Fruit fly (Drosophila melanogaster): Measurements from ENCODE around the gene Kcmf1.
A peak's percentile ranks its signal among the peaks of the same experiment; 100 is the strongest.

Gene Kcmf1

dm6 chr3R:8979850-8980775 lies 34.6 kb downstream of the Kcmf1 start (continued):
- TF ChIP-seq Med (GFP tag) (peak; percentile 57), run (tag; optimal IDR thresholded peaks at IDR 0.05) (no peak), CG8290 (GFP tag; optimal IDR thresholded peaks at IDR 0.05) (no peak), CG8290 (tag; optimal IDR thresholded peaks at IDR 0.05) (peak in 1 of 2 experiments; percentile 34), CG15696 (tag; optimal IDR thresholded peaks at IDR 0.05) (no peak), sens-2 (GFP tag; IDR thresholded peaks at IDR 0.05) (no peak), Mrtf (GFP tag; IDR thresholded peaks at IDR 0.05) (no peak), CG3838 (GFP tag; optimal IDR thresholded peaks at IDR 0.05) (no peak), fd64A (GFP tag; optimal IDR thresholded peaks at IDR 0.05) (no peak), Side (GFP tag; optimal IDR thresholded peaks at IDR 0.05) (no peak), Dbx (GFP tag; IDR thresholded peaks at IDR 0.05) (no peak), CG9609 (GFP tag; optimal IDR thresholded peaks at IDR 0.05) (no peak), pita (GFP tag; optimal IDR thresholded peaks at IDR 0.05) (no peak), h (optimal IDR thresholded peaks at IDR 0.05) (no peak), tna (GFP tag; IDR thresholded peaks at IDR 0.05; ENCODE audit: partially characterized antibody) (peak; percentile 18; the same call in 1 of the 2 replicates), grau (tag; optimal IDR thresholded peaks at IDR 0.05) (peak; percentile 38), CG10274 (GFP tag; optimal IDR thresholded peaks at IDR 0.05) (no peak), vvl (GFP tag; IDR thresholded peaks at IDR 0.05) (no peak; the same call in 1 of the 2 replicates), sqz (GFP tag; optimal IDR thresholded peaks at IDR 0.05) (no peak), Atf6 (GFP tag; IDR thresholded peaks at IDR 0.05) (no peak), CG31365 (tag; optimal IDR thresholded peaks at IDR 0.05) (no peak), Dref (GFP tag; IDR thresholded peaks at IDR 0.05) (no peak), Nf-YC (tag; optimal IDR thresholded peaks at IDR 0.05) (peak; percentile 38), CG9932 (GFP tag; IDR thresholded peaks at IDR 0.05) (no peak; the same call in 1 of the 2 replicates), CG11085 (GFP tag; IDR thresholded peaks at IDR 0.05) (no peak), ara (GFP tag; IDR thresholded peaks at IDR 0.05) (no peak), CG7556 (GFP tag; optimal IDR thresholded peaks at IDR 0.05) (no peak), schlank (tag; optimal IDR thresholded peaks at IDR 0.05) (no peak), gem (tag; optimal IDR thresholded peaks at IDR 0.05) (peak; percentile 1), CG10959 (GFP tag; IDR thresholded peaks at IDR 0.05) (no peak), CG11398 (GFP tag; optimal IDR thresholded peaks at IDR 0.05) (no peak), Stat92E (GFP tag; optimal IDR thresholded peaks at IDR 0.05) (no peak), HLH4C (GFP tag; IDR thresholded peaks at IDR 0.05; ENCODE audit: partially characterized antibody) (peak; percentile 39; the same call in 1 of the 3 replicates), CG7839 (tag; optimal IDR thresholded peaks at IDR 0.05) (peak; percentile 25), gfzf (GFP tag; optimal IDR thresholded peaks at IDR 0.05) (no peak), Eip74EF (GFP tag; optimal IDR thresholded peaks at IDR 0.05) (peak in 1 of 2 experiments; percentile 22), CoRest (tag; optimal IDR thresholded peaks at IDR 0.05) (peak; percentile 24), CG4424 (GFP tag; optimal IDR thresholded peaks at IDR 0.05) (no peak), stc (GFP tag; IDR thresholded peaks at IDR 0.05) (no peak), dimm (GFP tag; IDR thresholded peaks at IDR 0.05) (no peak), CG10462 (GFP tag; optimal IDR thresholded peaks at IDR 0.05) (no peak), B-H1 (GFP tag; IDR thresholded peaks at IDR 0.05) (0 out of 3 replicates have a peak, but pooled peaks have one; percentile 12), aop (GFP tag; IDR thresholded peaks at IDR 0.05) (no peak), Hmr (GFP tag; optimal IDR thresholded peaks at IDR 0.05) (peak; percentile 16), dati (GFP tag; IDR thresholded peaks at IDR 0.05) (no peak), lov (optimal IDR thresholded peaks at IDR 0.05) (no peak), lov (GFP tag; IDR thresholded peaks at IDR 0.05) (0 out of 3 replicates have a peak, but pooled peaks have one; percentile 4), Doc2 (GFP tag; IDR thresholded peaks at IDR 0.05) (no peak), D (optimal IDR thresholded peaks at IDR 0.05) (no peak), D (GFP tag; optimal IDR thresholded peaks at IDR 0.05) (no peak)
